Fruit fly (Drosophila melanogaster): ENCODE results near the gene CG7573.

Gene CG7573

DNA sequence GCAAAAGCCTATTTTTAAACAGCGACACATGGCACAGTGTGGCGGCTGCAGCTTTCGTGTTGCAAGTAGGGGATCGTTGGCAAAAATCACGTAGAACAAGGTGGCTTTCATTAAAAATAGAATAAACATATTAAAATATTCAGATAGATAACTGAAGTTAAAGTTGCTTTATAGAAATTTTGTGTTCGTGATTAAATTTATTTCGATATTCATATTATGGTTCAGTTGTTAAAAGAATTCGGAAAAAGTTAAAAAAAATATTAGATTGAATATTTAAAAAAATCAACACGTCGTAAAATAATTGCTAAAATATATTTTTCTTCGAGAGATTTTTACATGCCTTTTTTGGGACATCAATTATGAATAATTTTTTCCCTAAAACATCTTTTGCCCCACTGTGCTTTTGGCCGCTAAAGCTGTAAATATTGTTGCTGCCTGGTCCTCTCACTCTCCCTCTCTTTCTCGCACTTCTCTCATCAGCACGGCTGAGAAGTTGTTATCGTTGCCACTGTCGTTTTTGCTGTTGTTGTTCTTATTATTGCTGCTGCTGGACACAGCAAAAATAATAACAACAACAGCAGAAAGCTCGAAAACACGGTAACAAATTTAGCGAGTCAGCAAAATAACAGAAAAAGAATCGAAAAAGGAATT, 15.3 kb upstream of the CG7573 start (continued):
- TF ChIP-seq Elba2 (GFP tag; optimal IDR thresholded peaks at IDR 0.05), result no peak
- peak; percentile 72 for TF ChIP-seq tgo (GFP tag; IDR thresholded peaks at IDR 0.05)
- TF ChIP-seq zen (tag; optimal IDR thresholded peaks at IDR 0.05), result peak; percentile 36
- peak; percentile 86 for TF ChIP-seq sqz (GFP tag; optimal IDR thresholded peaks at IDR 0.05)
- peak; percentile 91 for TF ChIP-seq CG6765 (GFP tag; optimal IDR thresholded peaks at IDR 0.05)
- TF ChIP-seq Med (GFP tag), result peak; percentile 71
- TF ChIP-seq kah (GFP tag; optimal IDR thresholded peaks at IDR 0.05), result peak; percentile 79
- peak; percentile 80 for TF ChIP-seq Nf-YB (GFP tag; optimal IDR thresholded peaks at IDR 0.05)
- TF ChIP-seq sima (GFP tag; optimal IDR thresholded peaks at IDR 0.05), result no peak
- no peak for TF ChIP-seq CG15479 (GFP tag; optimal IDR thresholded peaks at IDR 0.05)
- TF ChIP-seq CG1603 (tag; optimal IDR thresholded peaks at IDR 0.05), result peak; percentile 13
- peak; percentile 70 for TF ChIP-seq klu (GFP tag; IDR thresholded peaks at IDR 0.05)
- TF ChIP-seq Eip74EF (GFP tag; optimal IDR thresholded peaks at IDR 0.05), result peak in 1 of 2 experiments; percentile 92
- TF ChIP-seq jumu (GFP tag; optimal IDR thresholded peaks at IDR 0.05), result peak; percentile 68
- no peak for TF ChIP-seq h (optimal IDR thresholded peaks at IDR 0.05)
- peak; percentile 82 for TF ChIP-seq CG34422 (GFP tag; IDR thresholded peaks at IDR 0.05)
- TF ChIP-seq CG15514 (GFP tag; optimal IDR thresholded peaks at IDR 0.05), result peak; percentile 43
- TF ChIP-seq CG30403 (GFP tag; optimal IDR thresholded peaks at IDR 0.05), result peak; percentile 96
- no peak for TF ChIP-seq hkb (optimal IDR thresholded peaks at IDR 0.05)
- peak; percentile 77 for TF ChIP-seq hkb (GFP tag; IDR thresholded peaks at IDR 0.05)
- TF ChIP-seq Lim3 (GFP tag; IDR thresholded peaks at IDR 0.05), result no peak
- no peak for TF ChIP-seq HLHmδ (GFP tag; optimal IDR thresholded peaks at IDR 0.05)
- TF ChIP-seq sug (tag; optimal IDR thresholded peaks at IDR 0.05), result peak; percentile 81
- TF ChIP-seq aop (GFP tag; IDR thresholded peaks at IDR 0.05), result 0 out of 2 replicates have a peak, but pooled peaks have one; percentile 28
- TF ChIP-seq CG10462 (GFP tag; optimal IDR thresholded peaks at IDR 0.05), result peak; percentile 85
- TF ChIP-seq Ada2b (GFP tag; IDR thresholded peaks at IDR 0.05), result peak; percentile 48; the same call in 1 of the 2 replicates
- TF ChIP-seq MESR4 (GFP tag; optimal IDR thresholded peaks at IDR 0.05), result no peak
- TF ChIP-seq fru (optimal IDR thresholded peaks at IDR 0.05), result no peak
- peak; percentile 72 for TF ChIP-seq fd3F (GFP tag; optimal IDR thresholded peaks at IDR 0.05)
- peak; percentile 96 for TF ChIP-seq gem (tag; optimal IDR thresholded peaks at IDR 0.05)
- peak; percentile 88 for TF ChIP-seq Abd-B (GFP tag; optimal IDR thresholded peaks at IDR 0.05)
- TF ChIP-seq Kr (GFP tag; optimal IDR thresholded peaks at IDR 0.05), result no peak
- TF ChIP-seq pho (GFP tag; optimal IDR thresholded peaks at IDR 0.05), result peak; percentile 84
- TF ChIP-seq Dip2 (GFP tag; IDR thresholded peaks at IDR 0.05), result no peak; the same call in 1 of the 2 replicates
- TF ChIP-seq Max (GFP tag; optimal IDR thresholded peaks at IDR 0.05), result peak; percentile 80
- peak; percentile 74 for TF ChIP-seq CG9817 (tag; optimal IDR thresholded peaks at IDR 0.05)
- TF ChIP-seq Ptx1 (GFP tag; IDR thresholded peaks at IDR 0.05), result peak; percentile 77
- peak; percentile 61; the same call in 1 of the 3 replicates for TF ChIP-seq Aef1 (GFP tag; IDR thresholded peaks at IDR 0.05)
- TF ChIP-seq CG8089 (GFP tag; optimal IDR thresholded peaks at IDR 0.05), result peak; percentile 64
- TF ChIP-seq Side (GFP tag; optimal IDR thresholded peaks at IDR 0.05), result peak; percentile 53
- TF ChIP-seq MBD-R2 (GFP tag; IDR thresholded peaks at IDR 0.05), result peak; percentile 24; the same call in 1 of the 2 replicates
- no peak for TF ChIP-seq HLH4C (GFP tag; IDR thresholded peaks at IDR 0.05; ENCODE audit: partially characterized antibody)
- TF ChIP-seq Neu2 (GFP tag; optimal IDR thresholded peaks at IDR 0.05; ENCODE audit: borderline replicate concordance), result no peak
- TF ChIP-seq kay (GFP tag; optimal IDR thresholded peaks at IDR 0.05), result peak; percentile 23
- peak; percentile 71 for TF ChIP-seq CG8290 (GFP tag; optimal IDR thresholded peaks at IDR 0.05)
- peak; percentile 38 to 58 for TF ChIP-seq CG8290 (tag; optimal IDR thresholded peaks at IDR 0.05)
- peak; percentile 73 for TF ChIP-seq bab2 (GFP tag; optimal IDR thresholded peaks at IDR 0.05)
- peak; percentile 84 for TF ChIP-seq lilli (GFP tag; optimal IDR thresholded peaks at IDR 0.05)
- peak; percentile 86 for TF ChIP-seq CG2875 (GFP tag; optimal IDR thresholded peaks at IDR 0.05)
- TF ChIP-seq croc (GFP tag; conservative IDR thresholded peaks at IDR 0.05), result peak; percentile 79
- TF ChIP-seq CG30431 (GFP tag; optimal IDR thresholded peaks at IDR 0.05), result peak; percentile 88

Measured in whole organism, embryonic.